Fruit fly (Drosophila melanogaster) whole organism, embryonic: ENCODE results near the gene Dok.

Experiments
- BEAF-32 ChIP-seq: fragments of 200-800 bp; sonication (Bioruptor generic); optimal IDR thresholded peaks from 3 replicates; lab custom pipeline; 2017; ENCODE audit warnings: missing biosample characterization, missing genetic modification characterization, mild to moderate bottlenecking, moderate library complexity, missing genetic modification reagents
- Bteb2 ChIP-seq: fragments of 200-800 bp; sonication (Bioruptor generic); optimal IDR thresholded peaks from 2 replicates; lab custom pipeline; 2016; ENCODE audit warnings: missing biosample characterization, missing genetic modification characterization
- CG10147 ChIP-seq: fragments of 200-800 bp; sonication (Bioruptor generic); optimal IDR thresholded peaks from 2 replicates; lab custom pipeline; 2019; ENCODE audit warnings: missing biosample characterization, mild to moderate bottlenecking, missing genetic modification characterization, moderate library complexity
- CG10462 ChIP-seq: fragments of 200-800 bp; sonication (Bioruptor generic); optimal IDR thresholded peaks from 2 replicates; lab custom pipeline; 2016; ENCODE audit warnings: missing biosample characterization, missing genetic modification characterization
- CG11398 ChIP-seq: fragments of 200-800 bp; sonication (Bioruptor generic); optimal IDR thresholded peaks from 2 replicates; lab custom pipeline; 2016; ENCODE audit warnings: missing biosample characterization, missing genetic modification characterization
- CG11456 ChIP-seq: fragments of 200-800 bp; sonication (Bioruptor generic); IDR thresholded peaks from 3 replicates; pipeline ENCODE4 v1.3.6; 2022; ENCODE audit warnings: missing biosample characterization, missing genetic modification characterization
- CG12744 ChIP-seq: fragments of 200-800 bp; sonication (Bioruptor generic); optimal IDR thresholded peaks from 2 replicates; lab custom pipeline; 2016; ENCODE audit warnings: missing biosample characterization, missing genetic modification characterization
- CG15073 ChIP-seq: fragments of 200-800 bp; sonication (Bioruptor generic); optimal IDR thresholded peaks from 2 replicates; lab custom pipeline; 2016; ENCODE audit warnings: missing biosample characterization, missing genetic modification characterization
- CG1602 ChIP-seq: fragments of 200-800 bp; sonication (Bioruptor generic); optimal IDR thresholded peaks from 3 replicates; lab custom pipeline; 2016; ENCODE audit warnings: missing biosample characterization, missing genetic modification characterization
- CG16813 ChIP-seq: fragments of 200-800 bp; sonication (Bioruptor generic); IDR thresholded peaks from 3 replicates; pipeline ENCODE4 v1.3.6; 2022; ENCODE audit warnings: missing biosample characterization, missing genetic modification characterization; ENCODE audit not compliant: partially characterized antibody
- CG18011 ChIP-seq: fragments of 200-800 bp; sonication (Bioruptor generic); optimal IDR thresholded peaks from 2 replicates; lab custom pipeline; 2017; ENCODE audit warnings: missing biosample characterization, missing genetic modification characterization, mild to moderate bottlenecking, moderate library complexity, missing genotype
- CG31224 ChIP-seq: fragments of 200-800 bp; sonication (Bioruptor generic); IDR thresholded peaks from 2 replicates; pipeline ENCODE4 v1.3.6; 2022; ENCODE audit warnings: missing biosample characterization, missing genetic modification characterization
- CG42726 ChIP-seq: fragments of 200-800 bp; sonication (Bioruptor generic); IDR thresholded peaks from 2 replicates; pipeline ENCODE4 v1.3.6; 2022; ENCODE audit warnings: missing biosample characterization, missing genetic modification characterization; ENCODE audit not compliant: partially characterized antibody
- CG4854 ChIP-seq: fragments of 200-800 bp; sonication (Bioruptor generic); optimal IDR thresholded peaks from 2 replicates; lab custom pipeline; 2016; ENCODE audit warnings: missing biosample characterization, missing genetic modification characterization, inconsistent platforms
- CG5180 ChIP-seq: fragments of 200-800 bp; sonication (Bioruptor generic); optimal IDR thresholded peaks from 3 replicates; lab custom pipeline; 2017; ENCODE audit warnings: missing biosample characterization, missing genetic modification characterization, mild to moderate bottlenecking, moderate library complexity, missing genetic modification reagents
- CG6791 ChIP-seq: fragments of 200-800 bp; sonication (Bioruptor generic); IDR thresholded peaks from 3 replicates; pipeline ENCODE4 v1.3.6; 2022; ENCODE audit warnings: missing biosample characterization, missing genetic modification characterization; ENCODE audit not compliant: partially characterized antibody
- CG8290 ChIP-seq, 3 experiments: fragments of 200-800 bp; sonication (Bioruptor generic); optimal IDR thresholded peaks; 2 replicates each; lab custom pipeline; 2016 to 2019; ENCODE audit warnings: missing biosample characterization in 3 of 3, missing genetic modification characterization in 3 of 3, mild to moderate bottlenecking in 2 of 3, moderate library complexity in 1 of 3
- CG8388 ChIP-seq: fragments of 200-800 bp; sonication (Bioruptor generic); optimal IDR thresholded peaks from 2 replicates; lab custom pipeline; 2019; ENCODE audit warnings: missing biosample characterization, mild to moderate bottlenecking, missing genetic modification characterization, moderate library complexity
- CG9727 ChIP-seq: fragments of 200-800 bp; sonication (Bioruptor generic); optimal IDR thresholded peaks from 3 replicates; lab custom pipeline; 2017; ENCODE audit warnings: missing biosample characterization, mild to moderate bottlenecking, missing genetic modification characterization
- Chrac-16 ChIP-seq: fragments of 200-800 bp; sonication (Bioruptor generic); optimal IDR thresholded peaks from 3 replicates; lab custom pipeline; 2016; ENCODE audit warnings: missing biosample characterization, missing genetic modification characterization
- D19A ChIP-seq: fragments of 200-800 bp; optimal IDR thresholded peaks from 3 replicates; lab custom pipeline; 2019; ENCODE audit warnings: missing biosample characterization, mild to moderate bottlenecking, missing genetic modification characterization, moderate library complexity
- Dad ChIP-seq: fragments of 200-800 bp; sonication (Bioruptor generic); optimal IDR thresholded peaks from 3 replicates; lab custom pipeline; 2016; ENCODE audit warnings: missing biosample characterization, missing genetic modification characterization
- ERR ChIP-seq: fragments of 200-800 bp; sonication (Bioruptor generic); optimal IDR thresholded peaks from 2 replicates; lab custom pipeline; 2016; ENCODE audit warnings: missing biosample characterization, missing genetic modification characterization
- H2.0 ChIP-seq: fragments of 200-800 bp; sonication (Bioruptor generic); IDR thresholded peaks from 2 replicates; pipeline ENCODE4 v1.3.6; 2022; ENCODE audit warnings: missing biosample characterization, missing genetic modification characterization
- Hr3 ChIP-seq: fragments of 200-800 bp; sonication (Bioruptor generic); optimal IDR thresholded peaks from 3 replicates; lab custom pipeline; 2016; ENCODE audit warnings: missing biosample characterization, missing genetic modification characterization
- Optix ChIP-seq: fragments of 200-800 bp; sonication (Bioruptor generic); IDR thresholded peaks from 3 replicates; pipeline ENCODE4 v1.3.6; 2022; ENCODE audit warnings: missing biosample characterization, missing genetic modification characterization
- Rfx ChIP-seq: fragments of 200-800 bp; sonication (Bioruptor generic); IDR thresholded peaks from 2 replicates; pipeline ENCODE4 v1.3.6; 2022; ENCODE audit warnings: missing biosample characterization, missing genetic modification characterization
- Scr ChIP-seq: fragments of 200-800 bp; sonication (Bioruptor generic); IDR thresholded peaks from 2 replicates; pipeline ENCODE4 v1.3.6; 2022; ENCODE audit warnings: missing biosample characterization, missing genetic modification characterization; ENCODE audit not compliant: partially characterized antibody
- Stat92E ChIP-seq, 3 experiments: fragments of >200 bp in 2 of 3; fragments of 200-800 bp in 1 of 3; sonication (Bioruptor generic) in 1 of 3; optimal IDR thresholded peaks; 2 replicates each; lab custom pipeline; 2017 to 2019; ENCODE audit warnings: missing biosample characterization in 3 of 3, missing genetic modification characterization in 3 of 3, mild to moderate bottlenecking in 1 of 3, moderate library complexity in 1 of 3
- abd-A ChIP-seq: fragments of 200-800 bp; sonication (Bioruptor generic); optimal IDR thresholded peaks from 3 replicates; lab custom pipeline; 2019; ENCODE audit warnings: missing biosample characterization, mild to moderate bottlenecking, missing genetic modification characterization, moderate library complexity
- bbx ChIP-seq: fragments of 200-800 bp; sonication (Bioruptor generic); IDR thresholded peaks from 2 replicates; pipeline ENCODE4 v1.3.6; 2022; ENCODE audit warnings: missing biosample characterization, missing genetic modification characterization; ENCODE audit not compliant: partially characterized antibody
- dati ChIP-seq: fragments of 200-800 bp; sonication (Bioruptor generic); IDR thresholded peaks from 2 replicates; pipeline ENCODE4 v1.3.6; 2022; ENCODE audit warnings: missing biosample characterization, missing genetic modification characterization
- ems ChIP-seq: fragments of 200-800 bp; sonication (Bioruptor generic); optimal IDR thresholded peaks from 3 replicates; lab custom pipeline; 2016; ENCODE audit warnings: missing biosample characterization, missing genetic modification characterization
- eve ChIP-seq, 2 experiments: fragments of >200 bp; optimal IDR thresholded peaks; 2 replicates each; lab custom pipeline; 2017; ENCODE audit warnings: missing biosample characterization in 2 of 2, missing genetic modification characterization in 2 of 2
- fru ChIP-seq: fragments of >200 bp; optimal IDR thresholded peaks from 2 replicates; lab custom pipeline; 2017
- gcm2 ChIP-seq: fragments of 200-800 bp; sonication (Bioruptor generic); optimal IDR thresholded peaks from 2 replicates; lab custom pipeline; 2016; ENCODE audit warnings: missing biosample characterization, missing genetic modification characterization
- jumu ChIP-seq: fragments of 200-800 bp; sonication (Bioruptor generic); optimal IDR thresholded peaks from 3 replicates; lab custom pipeline; 2016; ENCODE audit warnings: missing biosample characterization, missing genetic modification characterization
- lilli ChIP-seq: fragments of 200-800 bp; sonication (Bioruptor generic); optimal IDR thresholded peaks from 3 replicates; lab custom pipeline; 2016; ENCODE audit warnings: missing biosample characterization, missing genetic modification characterization
- onecut ChIP-seq: fragments of 200-800 bp; sonication (Bioruptor generic); IDR thresholded peaks from 2 replicates; pipeline ENCODE4 v1.3.6; 2022; ENCODE audit warnings: missing biosample characterization, missing genetic modification characterization
- pb ChIP-seq: fragments of 200-800 bp; sonication (Bioruptor generic); optimal IDR thresholded peaks from 3 replicates; lab custom pipeline; 2016; ENCODE audit warnings: missing biosample characterization, missing genetic modification characterization
- pita ChIP-seq: fragments of 200-800 bp; sonication (Bioruptor generic); optimal IDR thresholded peaks from 2 replicates; lab custom pipeline; 2017; ENCODE audit warnings: missing biosample characterization, mild to moderate bottlenecking, missing genetic modification characterization
- sens ChIP-seq: fragments of 200-800 bp; sonication (Bioruptor generic); peaks from one replicate; lab custom pipeline; 2016; ENCODE audit warnings: missing biosample characterization, missing genetic modification characterization
- sim ChIP-seq: fragments of 200-800 bp; sonication (Bioruptor generic); IDR thresholded peaks from 2 replicates; pipeline ENCODE4 v1.3.6; 2022; ENCODE audit warnings: missing biosample characterization, missing genetic modification characterization
- ssp ChIP-seq: fragments of 200-800 bp; sonication (Bioruptor generic); IDR thresholded peaks from 2 replicates; pipeline ENCODE4 v1.3.6; 2022; ENCODE audit warnings: missing biosample characterization, missing genetic modification characterization
- tin ChIP-seq: fragments of 200-800 bp; sonication (Bioruptor generic); optimal IDR thresholded peaks from 3 replicates; lab custom pipeline; 2016; ENCODE audit warnings: missing biosample characterization, missing genetic modification characterization
- tll ChIP-seq, 2 experiments: fragments of 200-800 bp in 1 of 2; fragments of >200 bp in 1 of 2; sonication (Bioruptor generic) in 1 of 2; optimal IDR thresholded peaks; 2 replicates each; lab custom pipeline; 2017 to 2019; ENCODE audit warnings: missing biosample characterization in 2 of 2, missing genetic modification characterization in 2 of 2, mild to moderate bottlenecking in 1 of 2, moderate library complexity in 1 of 2
- tna ChIP-seq: fragments of 200-800 bp; sonication (Bioruptor generic); IDR thresholded peaks from 2 replicates; pipeline ENCODE4 v1.3.6; 2022; ENCODE audit warnings: missing biosample characterization, missing genetic modification characterization; ENCODE audit not compliant: partially characterized antibody
- unc-4 ChIP-seq: fragments of 200-800 bp; sonication (Bioruptor generic); IDR thresholded peaks from 2 replicates; pipeline ENCODE4 v1.3.6; 2022; ENCODE audit warnings: missing biosample characterization, missing genetic modification characterization; ENCODE audit not compliant: partially characterized antibody
- vnd ChIP-seq: fragments of 200-800 bp; sonication (Bioruptor generic); IDR thresholded peaks from 3 replicates; pipeline ENCODE4 v1.3.6; 2022; ENCODE audit warnings: missing biosample characterization, missing genetic modification characterization; ENCODE audit not compliant: partially characterized antibody
- zen2 ChIP-seq: fragments of 200-800 bp; sonication (Bioruptor generic); IDR thresholded peaks from 3 replicates; pipeline ENCODE4 v1.3.6; 2022; ENCODE audit warnings: missing biosample characterization, missing genetic modification characterization; ENCODE audit not compliant: partially characterized antibody

Dok gene

dm6 chrX:7284964-7285363 lies 39.0 kb upstream of the Dok start (continued):
- TF ChIP-seq CG5180 (GFP tag; lab: Kevin White, UChicago) = no peak
- 0 out of 3 replicates have a peak, but pooled peaks have one; percentile 13 for TF ChIP-seq zen2 (GFP tag; lab: Robert Waterston, UW)
- no peak for TF ChIP-seq sim (GFP tag; lab: Robert Waterston, UW)
- TF ChIP-seq vnd = 0 out of 3 replicates have a peak, but pooled peaks have one; percentile 30
- TF ChIP-seq CG6791 (GFP tag; lab: Robert Waterston, UW) = peak; percentile 49; the same call in 1 of the 3 replicates
- no peak for TF ChIP-seq Rfx (GFP tag; lab: Robert Waterston, UW)
- no peak for TF ChIP-seq pb (GFP tag; lab: Kevin White, UChicago)
- TF ChIP-seq CG12744 (GFP tag; lab: Kevin White, UChicago) = no peak
- TF ChIP-seq Scr (GFP tag; lab: Robert Waterston, UW) = peak; percentile 52
- TF ChIP-seq dati (GFP tag; lab: Robert Waterston, UW) = no peak
- TF ChIP-seq D19A = no peak
- no peak for TF ChIP-seq Hr3 (GFP tag; lab: Kevin White, UChicago)
- peak; percentile 70 for TF ChIP-seq bbx
- TF ChIP-seq sens (GFP tag; lab: Kevin White, UChicago) = peak; percentile 66
- no peak for TF ChIP-seq ERR (GFP tag; lab: Kevin White, UChicago)
- TF ChIP-seq CG10462 = no peak
- no peak for TF ChIP-seq tll (GFP tag; optimal IDR thresholded peaks at IDR 0.05; lab: Kevin White, UChicago)
- no peak for TF ChIP-seq Chrac-16 (GFP tag; lab: Kevin White, UChicago)
- TF ChIP-seq Bteb2 (GFP tag; lab: Kevin White, UChicago) = no peak
- no peak for TF ChIP-seq CG9727 (GFP tag; lab: Kevin White, UChicago)
- no peak for TF ChIP-seq tin
- no peak for TF ChIP-seq pita (GFP tag; lab: Kevin White, UChicago)
- TF ChIP-seq Optix (GFP tag; lab: Robert Waterston, UW) = no peak
- no peak for TF ChIP-seq CG11398 (GFP tag; lab: Kevin White, UChicago)
- TF ChIP-seq ssp = no peak
- peak; percentile 56 for TF ChIP-seq tna (GFP tag; lab: Robert Waterston, UW)
- TF ChIP-seq CG16813 (GFP tag; lab: Robert Waterston, UW) = peak; percentile 56; the same call in 2 of the 3 replicates
- TF ChIP-seq Dad (GFP tag; lab: Kevin White, UChicago) = no peak
- no peak for TF ChIP-seq ems
- TF ChIP-seq CG8290 (GFP tag; optimal IDR thresholded peaks at IDR 0.05; lab: Kevin White, UChicago) = peak; percentile 43
- no peak for TF ChIP-seq CG8290 (tag; optimal IDR thresholded peaks at IDR 0.05; lab: Kevin White, UChicago)
- TF ChIP-seq CG10147 (GFP tag; lab: Kevin White, UChicago) = no peak
- TF ChIP-seq CG31224 = no peak
- no peak for TF ChIP-seq CG11456 (GFP tag; lab: Robert Waterston, UW)
- no peak for TF ChIP-seq CG18011 (GFP tag; lab: Kevin White, UChicago)
- no peak for TF ChIP-seq onecut
- TF ChIP-seq eve (GFP tag; optimal IDR thresholded peaks at IDR 0.05; lab: Kevin White, UChicago) = no peak
- no peak for TF ChIP-seq H2.0
- no peak for TF ChIP-seq fru (lab: Kevin White, UChicago)
- no peak for TF ChIP-seq jumu (GFP tag; lab: Kevin White, UChicago)
- no peak for TF ChIP-seq Stat92E (GFP tag; optimal IDR thresholded peaks at IDR 0.05; lab: Kevin White, UChicago)
- no peak for TF ChIP-seq CG1602 (GFP tag; lab: Kevin White, UChicago)
- TF ChIP-seq CG4854 (GFP tag; lab: Kevin White, UChicago) = no peak
- TF ChIP-seq lilli (GFP tag; lab: Kevin White, UChicago) = no peak
- no peak for TF ChIP-seq CG15073 (GFP tag; lab: Kevin White, UChicago)
- TF ChIP-seq CG8388 = no peak
- peak; percentile 4 for TF ChIP-seq BEAF-32
- TF ChIP-seq abd-A (tag; lab: Kevin White, UChicago) = no peak
- peak; percentile 23; the same call in 1 of the 2 replicates for TF ChIP-seq unc-4
- no peak for TF ChIP-seq gcm2 (GFP tag; lab: Kevin White, UChicago)
- no peak for TF ChIP-seq CG42726 (GFP tag; lab: Robert Waterston, UW)
